Worm (Caenorhabditis elegans) whole organism, midembryonic: ENCODE measurements around the gene pals-28.

Experiments used
- T22C8.4 ChIP-seq: fragments of 200-800 bp; sonication (Bioruptor generic); IDR thresholded peaks from 2 replicates; pipeline ENCODE4 v1.3.6; 2022; ENCODE audit warnings: missing genetic modification characterization, missing compliant biosample characterization
- cog-1 ChIP-seq: sonication (generic microtip); optimal IDR thresholded peaks from 2 replicates; lab custom pipeline; 2016; ENCODE audit warnings: missing genetic modification characterization, missing compliant biosample characterization
- flt-1 ChIP-seq: fragments of 200-800 bp; sonication (Bioruptor generic); IDR thresholded peaks from 2 replicates; pipeline ENCODE4 v1.3.6; 2022; ENCODE audit warnings: missing genetic modification characterization, missing compliant biosample characterization
- klf-2 ChIP-seq: fragments of 200-800 bp; sonication (Bioruptor generic); conservative IDR thresholded peaks from 2 replicates; pipeline ENCODE4 v1.3.6; 2022; ENCODE audit warnings: missing genetic modification reagents, missing genetic modification characterization, missing compliant biosample characterization
- med-1 ChIP-seq: sonication (generic microtip); optimal IDR thresholded peaks from 2 replicates; lab custom pipeline; 2017; ENCODE audit warnings: missing genetic modification characterization, mild to moderate bottlenecking, missing compliant biosample characterization, antibody characterized with exemption, missing genetic modification reagents; ENCODE audit not compliant: insufficient read depth
- ref-1 ChIP-seq: fragments of 200-800 bp; sonication (Bioruptor generic); conservative IDR thresholded peaks from 2 replicates; pipeline ENCODE4 v1.3.6; 2022; ENCODE audit warnings: missing genetic modification reagents, missing genetic modification characterization, missing compliant biosample characterization
- tab-1 ChIP-seq: fragments of 200-800 bp; sonication (Bioruptor generic); IDR thresholded peaks from 2 replicates; pipeline ENCODE4 v1.3.6; 2022; ENCODE audit warnings: missing genetic modification characterization, missing compliant biosample characterization
- ztf-23 ChIP-seq: fragments of 200-800 bp; sonication (Bioruptor generic); IDR thresholded peaks from 2 replicates; pipeline ENCODE4 v1.3.6; 2022; ENCODE audit warnings: missing genetic modification reagents, missing genetic modification characterization, missing compliant biosample characterization
- ztf-29 ChIP-seq: fragments of 200-800 bp; sonication (Bioruptor generic); IDR thresholded peaks from 2 replicates; pipeline ENCODE4 v1.3.6; 2022; ENCODE audit warnings: missing genetic modification reagents, missing genetic modification characterization, missing compliant biosample characterization

Gene pals-28

DNA sequence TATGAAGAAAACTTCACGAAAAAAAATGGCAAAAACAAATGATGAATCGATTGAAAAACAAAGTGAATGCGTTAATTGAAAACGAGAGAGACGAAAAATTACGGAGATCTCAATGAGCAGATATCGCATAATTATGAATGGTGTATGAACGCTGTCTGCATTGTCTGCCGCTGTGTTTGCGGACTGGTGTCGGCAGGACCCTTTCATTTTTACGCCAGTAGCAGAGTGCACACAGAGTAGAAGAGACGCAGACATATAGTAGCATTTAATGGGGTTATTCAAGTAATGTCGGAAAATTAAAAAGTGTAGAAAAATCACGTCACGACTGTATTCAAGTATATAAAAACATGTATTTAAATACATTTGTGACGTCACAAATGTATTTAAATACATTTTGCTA lies 3.8 kb upstream of the pals-28 start:
- TF ChIP-seq ztf-23 (GFP tag; lab: Robert Waterston, UW) (no peak), med-1 (GFP tag; lab: Kevin White, UChicago) (no peak), ztf-29 (no peak), klf-2 (no peak), flt-1 (GFP tag; lab: Robert Waterston, UW) (no peak), cog-1 (tag; lab: Kevin White, UChicago) (peak; percentile 11), tab-1 (GFP tag; lab: Robert Waterston, UW) (no peak; the same call in 1 of the 2 replicates), T22C8.4 (no peak)

- TF ChIP-seq T22C8.4 (no peak), ref-1 (GFP tag; lab: Robert Waterston, UW) (no peak), ztf-29 (no peak), flt-1 (GFP tag; lab: Robert Waterston, UW) (no peak), ztf-23 (GFP tag; lab: Robert Waterston, UW) (no peak), tab-1 (GFP tag; lab: Robert Waterston, UW) (no peak), med-1 (GFP tag; lab: Kevin White, UChicago) (no peak), cog-1 (tag; lab: Kevin White, UChicago) (no peak), klf-2 (no peak)
Measured at ce11 chrIII:4381343-4381742, 3.2 kb upstream of the pals-28 start, which contains the start of gene pals-27. Gene pals-27, plus strand, starts transcription at chrIII:4381643.

DNA sequence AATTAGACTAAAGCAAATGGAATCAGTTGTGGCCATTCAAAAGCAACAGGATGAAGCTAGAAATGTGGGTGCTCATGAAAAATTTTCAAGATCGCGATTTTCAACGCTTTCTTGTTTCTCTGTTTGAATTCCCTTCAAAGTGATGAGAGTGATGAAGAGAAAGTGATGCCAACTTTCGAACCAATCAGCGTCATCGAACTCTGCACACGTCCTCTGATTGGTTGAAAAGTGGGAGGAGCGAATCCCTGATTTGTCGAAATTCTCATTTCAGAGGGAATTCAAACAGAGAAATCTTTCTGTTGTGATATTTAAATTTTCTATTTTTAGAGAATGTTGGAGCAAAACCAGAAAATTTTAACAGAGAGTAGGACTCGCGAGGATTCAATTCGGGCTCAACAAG lies 2.5 kb upstream of the pals-28 start:
- TF ChIP-seq cog-1 (tag; lab: Kevin White, UChicago) = no peak
- no peak for TF ChIP-seq T22C8.4
- no peak for TF ChIP-seq flt-1 (GFP tag; lab: Robert Waterston, UW)
- no peak for TF ChIP-seq klf-2
- TF ChIP-seq tab-1 (GFP tag; lab: Robert Waterston, UW) = no peak
- no peak for TF ChIP-seq ref-1 (GFP tag; lab: Robert Waterston, UW)
- no peak for TF ChIP-seq ztf-23 (GFP tag; lab: Robert Waterston, UW)
- no peak for TF ChIP-seq med-1 (GFP tag; lab: Kevin White, UChicago)
- TF ChIP-seq ztf-29 = no peak

DNA sequence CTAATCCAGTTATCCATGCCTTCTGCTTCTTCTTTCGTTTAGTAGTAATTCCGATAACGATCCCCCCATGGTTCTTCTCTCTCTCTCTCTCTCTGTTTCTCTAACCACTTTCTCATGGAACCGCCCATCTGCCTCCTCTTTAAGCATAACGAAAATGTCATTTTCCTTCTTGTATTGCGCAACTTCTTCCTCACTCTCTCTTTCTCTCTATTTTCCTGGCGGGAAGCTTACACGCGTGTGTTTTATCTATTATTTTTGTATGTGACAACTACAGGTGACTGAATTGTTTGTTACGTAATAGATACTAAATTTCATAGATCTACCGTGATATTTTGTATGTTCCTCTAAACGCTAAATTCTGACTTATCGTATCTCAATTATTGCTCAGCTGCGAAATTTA lies 5.8 kb downstream of the pals-28 start:
- no peak for TF ChIP-seq ref-1 (GFP tag; lab: Robert Waterston, UW)
- TF ChIP-seq tab-1 (GFP tag; lab: Robert Waterston, UW) = no peak
- TF ChIP-seq ztf-23 (GFP tag; lab: Robert Waterston, UW) = no peak
- TF ChIP-seq cog-1 (tag; lab: Kevin White, UChicago) = no peak
- TF ChIP-seq klf-2 = no peak
- TF ChIP-seq med-1 (GFP tag; lab: Kevin White, UChicago) = no peak
- no peak for TF ChIP-seq flt-1 (GFP tag; lab: Robert Waterston, UW)
- TF ChIP-seq T22C8.4 = no peak
- TF ChIP-seq ztf-29 = no peak

ce11 chrIII:4391319-4391718 lies 6.7 kb downstream of the pals-28 start:
- TF ChIP-seq med-1 (GFP tag; lab: Kevin White, UChicago) = no peak
- TF ChIP-seq ztf-29 = no peak
- no peak for TF ChIP-seq flt-1 (GFP tag; lab: Robert Waterston, UW)
- no peak for TF ChIP-seq cog-1 (tag; lab: Kevin White, UChicago)
- TF ChIP-seq T22C8.4 = no peak
- TF ChIP-seq ztf-23 (GFP tag; lab: Robert Waterston, UW) = no peak
- no peak for TF ChIP-seq klf-2
- no peak for TF ChIP-seq ref-1 (GFP tag; lab: Robert Waterston, UW)

DNA sequence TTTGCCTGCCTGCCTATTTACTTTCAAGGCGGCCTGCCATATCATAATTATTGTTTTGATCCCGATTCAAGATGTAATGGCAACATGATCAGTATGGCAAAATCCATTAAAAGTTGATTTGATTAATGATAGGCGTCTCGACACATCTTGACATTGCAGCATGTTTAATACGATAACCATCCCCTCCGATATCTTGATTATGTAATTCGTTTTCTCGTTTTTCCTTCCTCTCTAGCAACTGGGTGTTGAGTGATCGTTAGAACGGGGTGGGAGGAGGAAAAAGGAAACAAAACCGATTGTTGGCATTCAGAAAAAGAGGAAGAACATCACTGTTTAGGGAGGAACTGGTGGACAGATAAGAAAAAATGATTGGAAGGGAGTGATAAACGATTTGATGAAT lies 7.4 kb downstream of the pals-28 start:
- TF ChIP-seq flt-1 (GFP tag; lab: Robert Waterston, UW) (no peak), ztf-23 (GFP tag; lab: Robert Waterston, UW) (no peak), ref-1 (GFP tag; lab: Robert Waterston, UW) (no peak), tab-1 (GFP tag; lab: Robert Waterston, UW) (no peak), med-1 (GFP tag; lab: Kevin White, UChicago) (no peak), klf-2 (no peak), cog-1 (tag; lab: Kevin White, UChicago) (no peak), T22C8.4 (no peak), ztf-29 (no peak)

DNA sequence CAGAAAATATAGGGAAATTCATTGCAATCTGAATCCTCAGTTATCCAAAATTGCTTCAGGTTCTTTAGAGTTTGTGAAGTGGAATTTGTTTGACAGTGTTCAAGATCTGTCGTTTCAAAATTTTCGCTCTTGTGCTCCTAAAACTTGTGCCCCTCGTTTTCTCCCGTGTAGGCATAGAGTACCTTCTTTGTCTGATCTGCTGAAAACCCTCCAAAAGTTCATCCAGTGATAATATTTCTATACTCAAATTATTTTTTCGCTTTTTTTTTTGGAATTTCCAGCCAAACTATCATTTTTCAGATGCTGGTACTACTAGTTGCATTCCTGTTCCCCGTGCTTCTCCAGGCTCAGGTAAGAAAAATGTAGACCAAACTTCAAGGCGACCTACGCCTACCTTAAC lies 9.9 kb downstream of the pals-28 start, which contains the start of gene R07E5.4:
Gene R07E5.4, plus strand, starts transcription at position 301 of the 400 bp plus-strand sequence.
- no peak for TF ChIP-seq tab-1 (GFP tag; lab: Robert Waterston, UW)
- no peak for TF ChIP-seq klf-2
- no peak for TF ChIP-seq ref-1 (GFP tag; lab: Robert Waterston, UW)
- no peak for TF ChIP-seq med-1 (GFP tag; lab: Kevin White, UChicago)
- no peak for TF ChIP-seq ztf-29
- no peak for TF ChIP-seq cog-1 (tag; lab: Kevin White, UChicago)
- no peak for TF ChIP-seq T22C8.4

DNA sequence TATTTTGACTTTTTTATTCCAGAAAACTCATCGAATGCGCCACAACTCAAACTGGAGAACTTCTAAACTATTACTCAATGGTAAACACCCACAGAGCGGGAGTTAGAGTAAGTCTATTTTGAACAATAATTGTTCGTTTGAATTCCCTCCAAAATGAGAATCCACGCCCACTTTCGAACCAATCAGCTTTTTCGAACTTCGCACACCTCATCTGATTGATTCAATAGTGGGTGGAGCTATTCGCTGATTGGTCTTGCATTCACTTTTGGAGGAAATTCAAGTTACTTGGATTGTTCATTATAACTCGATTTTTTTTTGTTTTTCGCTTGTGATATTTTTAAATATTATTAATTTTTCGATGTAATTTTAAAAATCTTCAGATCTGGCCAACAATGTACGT lies 11.3 kb downstream of the pals-28 start:
- TF ChIP-seq ref-1 (GFP tag; lab: Robert Waterston, UW) (no peak), tab-1 (GFP tag; lab: Robert Waterston, UW) (no peak), ztf-23 (GFP tag; lab: Robert Waterston, UW) (no peak), cog-1 (tag; lab: Kevin White, UChicago) (no peak), med-1 (GFP tag; lab: Kevin White, UChicago) (no peak), flt-1 (GFP tag; lab: Robert Waterston, UW) (no peak), T22C8.4 (no peak)

ce11 chrIII:4397115-4397514 lies 12.5 kb downstream of the pals-28 start, which contains the start of gene R07E5.5:
Gene R07E5.5, plus strand, starts transcription at chrIII:4397415.
- no peak for TF ChIP-seq ztf-23 (GFP tag; lab: Robert Waterston, UW)
- TF ChIP-seq tab-1 (GFP tag; lab: Robert Waterston, UW) = no peak
- no peak for TF ChIP-seq med-1 (GFP tag; lab: Kevin White, UChicago)
- TF ChIP-seq klf-2 = no peak
- TF ChIP-seq ref-1 (GFP tag; lab: Robert Waterston, UW) = no peak
- TF ChIP-seq flt-1 (GFP tag; lab: Robert Waterston, UW) = no peak
- TF ChIP-seq ztf-29 = no peak

- no peak for TF ChIP-seq flt-1 (GFP tag; lab: Robert Waterston, UW)
- no peak for TF ChIP-seq ztf-29
- TF ChIP-seq klf-2 = no peak
- TF ChIP-seq T22C8.4 = no peak
Measured at ce11 chrIII:4398463-4398862, 13.9 kb downstream of the pals-28 start, which contains the start of gene R07E5.6. Gene R07E5.6, plus strand, starts transcription at chrIII:4398763.
